Worm (Caenorhabditis elegans): Measurements from ENCODE around the gene srv-17.

DNA sequence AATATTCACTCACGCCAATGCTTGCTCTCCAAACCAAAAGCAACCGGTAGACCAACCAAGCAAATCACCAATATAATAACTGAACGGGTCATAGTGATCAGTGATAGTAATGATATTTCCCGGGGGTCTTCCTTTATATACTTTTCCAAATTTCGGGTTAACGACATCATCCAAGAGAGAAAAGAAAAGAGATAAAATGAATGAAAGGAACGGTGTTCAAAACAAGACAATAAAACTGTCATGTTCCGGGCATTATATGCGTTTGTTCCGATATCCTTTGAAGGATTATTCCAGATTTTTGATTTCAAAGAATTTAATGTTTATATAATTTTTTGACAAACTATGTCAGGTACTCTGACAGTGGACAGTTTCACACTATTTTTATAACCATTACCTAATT, 2.8 kb downstream of the srv-17 start, which contains the start of gene C06E7.88:
- TF ChIP-seq blmp-1 (tag; optimal IDR thresholded peaks at IDR 0.05), result no peak
- no peak for TF ChIP-seq egl-27 (tag; optimal IDR thresholded peaks at IDR 0.05)
- no peak for TF ChIP-seq aly-2 (tag; optimal IDR thresholded peaks at IDR 0.05)
- TF ChIP-seq ama-1 (optimal IDR thresholded peaks at IDR 0.05), result no peak
- TF ChIP-seq grh-1 (GFP tag; IDR thresholded peaks at IDR 0.05), result no peak
- TF ChIP-seq unc-62 (GFP tag; optimal IDR thresholded peaks at IDR 0.05), result no peak
- no peak for TF ChIP-seq lin-35 (GFP tag; optimal IDR thresholded peaks at IDR 0.05)
- TF ChIP-seq nhr-12 (tag; optimal IDR thresholded peaks at IDR 0.05), result no peak
